Worm (Caenorhabditis elegans) whole organism, L3 larva: ENCODE data around the gene hmt-1.

Experiments used
- R02D3.7 ChIP-seq: fragments of 150-350 bp; optimal IDR thresholded peaks from 2 replicates; lab custom pipeline; 2014; ENCODE audit warnings: missing biosample characterization, missing genetic modification characterization
- ZK546.5 ChIP-seq: sonication (generic microtip); optimal IDR thresholded peaks from 2 replicates; lab custom pipeline; 2017; ENCODE audit warnings: missing biosample characterization, missing genetic modification characterization
- aly-2 ChIP-seq: fragments of 150-350 bp; optimal IDR thresholded peaks from 2 replicates; lab custom pipeline; 2014; ENCODE audit warnings: missing biosample characterization, missing genetic modification characterization
- ama-1 ChIP-seq: fragments of 150-350 bp; optimal IDR thresholded peaks from 2 replicates; lab custom pipeline; 2018
- ceh-16 ChIP-seq: sonication (generic microtip); optimal IDR thresholded peaks from 2 replicates; lab custom pipeline; 2017; ENCODE audit warnings: missing biosample characterization, missing genetic modification characterization
- ceh-28 ChIP-seq: fragments of 150-350 bp; optimal IDR thresholded peaks from 2 replicates; lab custom pipeline; 2014; ENCODE audit warnings: missing biosample characterization, missing genetic modification reagents, missing genetic modification characterization
- ceh-82 ChIP-seq: fragments of 150-350 bp; optimal IDR thresholded peaks from 2 replicates; lab custom pipeline; 2014; ENCODE audit warnings: missing biosample characterization, missing genetic modification characterization
- ceh-9 ChIP-seq: sonication (generic microtip); optimal IDR thresholded peaks from 2 replicates; lab custom pipeline; 2018; ENCODE audit warnings: missing biosample characterization, missing genetic modification characterization
- daf-12 ChIP-seq: fragments of 150-350 bp; optimal IDR thresholded peaks from 2 replicates; lab custom pipeline; 2014; ENCODE audit warnings: missing biosample characterization, missing genetic modification reagents, missing genetic modification characterization
- egl-27 ChIP-seq: sonication (generic microtip); optimal IDR thresholded peaks from 4 replicates; lab custom pipeline; 2017; ENCODE audit warnings: missing biosample characterization, missing genetic modification reagents, missing genetic modification characterization
- egl-5 ChIP-seq: fragments of 150-350 bp; optimal IDR thresholded peaks from 2 replicates; lab custom pipeline; 2017; ENCODE audit warnings: missing biosample characterization, missing genetic modification reagents, missing genetic modification characterization, inconsistent platforms
- elt-1 ChIP-seq: fragments of 150-350 bp; optimal IDR thresholded peaks from 2 replicates; lab custom pipeline; 2014; ENCODE audit warnings: missing biosample characterization, missing genetic modification characterization
- elt-2 ChIP-seq: sonication (generic microtip); optimal IDR thresholded peaks from 2 replicates; lab custom pipeline; 2016; ENCODE audit warnings: missing genetic modification reagents, mild to moderate bottlenecking, missing genetic modification characterization, missing compliant biosample characterization
- elt-3 ChIP-seq, 3 experiments: fragments of 150-350 bp in 1 of 3; sonication (generic microtip) in 2 of 3; optimal IDR thresholded peaks; 2 replicates in 2 of 3; 4 replicates in 1 of 3; lab custom pipeline; 2014 to 2017; ENCODE audit warnings: missing biosample characterization in 3 of 3, missing genetic modification characterization in 3 of 3
- eor-1 ChIP-seq, 2 experiments: fragments of 150-350 bp; optimal IDR thresholded peaks; 2 replicates each; lab custom pipeline; 2014 to 2018; ENCODE audit warnings: missing biosample characterization in 2 of 2, missing genetic modification characterization in 2 of 2
- fkh-10 ChIP-seq: sonication (generic microtip); optimal IDR thresholded peaks from 2 replicates; lab custom pipeline; 2017; ENCODE audit warnings: missing biosample characterization, missing genetic modification reagents, missing genetic modification characterization
- fkh-2 ChIP-seq: fragments of 150-350 bp; optimal IDR thresholded peaks from 2 replicates; lab custom pipeline; 2014; ENCODE audit warnings: missing biosample characterization, missing genetic modification reagents, missing genetic modification characterization
- fos-1 ChIP-seq: fragments of 150-350 bp; optimal IDR thresholded peaks from 2 replicates; lab custom pipeline; 2014; ENCODE audit warnings: missing biosample characterization, missing genetic modification characterization
- hmg-11 ChIP-seq: sonication (generic microtip); optimal IDR thresholded peaks from 2 replicates; lab custom pipeline; 2016; ENCODE audit warnings: missing genetic modification characterization, missing compliant biosample characterization
- jun-1 ChIP-seq: fragments of 150-350 bp; optimal IDR thresholded peaks from 2 replicates; lab custom pipeline; 2014; ENCODE audit warnings: missing biosample characterization, missing genetic modification reagents, missing genetic modification characterization
- lin-15B ChIP-seq: fragments of 150-350 bp; optimal IDR thresholded peaks from 2 replicates; lab custom pipeline; 2014; ENCODE audit warnings: missing biosample characterization, missing genetic modification characterization
- lin-39 ChIP-seq: fragments of 150-350 bp; optimal IDR thresholded peaks from 2 replicates; lab custom pipeline; 2018; ENCODE audit warnings: missing biosample characterization, missing genetic modification reagents, missing genetic modification characterization
- lsy-12 ChIP-seq: sonication (generic microtip); optimal IDR thresholded peaks from 2 replicates; lab custom pipeline; 2016; ENCODE audit warnings: mild to moderate bottlenecking, missing genetic modification characterization, missing compliant biosample characterization
- mdl-1 ChIP-seq: fragments of 150-350 bp; optimal IDR thresholded peaks from 2 replicates; lab custom pipeline; 2014; ENCODE audit warnings: missing biosample characterization, missing genetic modification characterization
- mml-1 ChIP-seq: fragments of 150-350 bp; sonication (generic microtip); optimal IDR thresholded peaks from 3 replicates; lab custom pipeline; 2014; ENCODE audit warnings: missing biosample characterization, missing genetic modification characterization
- nfya-1 ChIP-seq: sonication (generic microtip); optimal IDR thresholded peaks from 2 replicates; lab custom pipeline; 2017; ENCODE audit warnings: missing genetic modification characterization, mild to moderate bottlenecking, missing compliant biosample characterization, antibody characterized with exemption, moderate library complexity; ENCODE audit not compliant: insufficient read depth
- nhr-11 ChIP-seq: fragments of 150-350 bp; optimal IDR thresholded peaks from 2 replicates; lab custom pipeline; 2014; ENCODE audit warnings: missing biosample characterization, missing genetic modification characterization
- nhr-12 ChIP-seq: fragments of 150-350 bp; optimal IDR thresholded peaks from 2 replicates; lab custom pipeline; 2014; ENCODE audit warnings: missing biosample characterization, missing genetic modification characterization
- nhr-23 ChIP-seq: fragments of 150-350 bp; optimal IDR thresholded peaks from 2 replicates; lab custom pipeline; 2014; ENCODE audit warnings: missing biosample characterization, missing genetic modification reagents, missing genetic modification characterization
- nhr-237 ChIP-seq: fragments of 150-350 bp; optimal IDR thresholded peaks from 2 replicates; lab custom pipeline; 2014; ENCODE audit warnings: missing biosample characterization, missing genetic modification characterization
- nhr-25 ChIP-seq: sonication (generic microtip); optimal IDR thresholded peaks from 2 replicates; lab custom pipeline; 2017; ENCODE audit warnings: missing biosample characterization, missing genetic modification characterization
- nhr-28 ChIP-seq: fragments of 150-350 bp; optimal IDR thresholded peaks from 2 replicates; lab custom pipeline; 2014; ENCODE audit warnings: missing biosample characterization, missing genetic modification characterization
- nhr-43 ChIP-seq: sonication (generic microtip); optimal IDR thresholded peaks from 2 replicates; lab custom pipeline; 2016; ENCODE audit warnings: mild to moderate bottlenecking, missing genetic modification characterization, missing compliant biosample characterization; ENCODE audit not compliant: poor library complexity, severe bottlenecking
- nhr-67 ChIP-seq: fragments of 150-350 bp; optimal IDR thresholded peaks from 2 replicates; lab custom pipeline; 2014; ENCODE audit warnings: missing biosample characterization, missing genetic modification characterization
- nhr-76 ChIP-seq: fragments of 150-350 bp; sonication (generic microtip); optimal IDR thresholded peaks from 5 replicates; lab custom pipeline; 2014; ENCODE audit warnings: missing biosample characterization, missing genetic modification characterization
- nhr-77 ChIP-seq: fragments of 150-350 bp; optimal IDR thresholded peaks from 2 replicates; lab custom pipeline; 2014; ENCODE audit warnings: missing biosample characterization, missing genetic modification characterization
- pha-4 ChIP-seq: fragments of 150-350 bp; optimal IDR thresholded peaks from 2 replicates; lab custom pipeline; 2014; ENCODE audit warnings: missing biosample characterization, missing genetic modification reagents, missing genetic modification characterization
- pqm-1 ChIP-seq: fragments of 150-350 bp; optimal IDR thresholded peaks from 2 replicates; lab custom pipeline; 2017; ENCODE audit warnings: missing biosample characterization, missing genetic modification characterization, inconsistent platforms
- sea-2 ChIP-seq: fragments of 150-350 bp; sonication (generic microtip); optimal IDR thresholded peaks from 4 replicates; lab custom pipeline; 2014; ENCODE audit warnings: missing biosample characterization, missing genetic modification reagents, missing genetic modification characterization
- skn-1 ChIP-seq: fragments of 150-350 bp; optimal IDR thresholded peaks from 2 replicates; lab custom pipeline; 2014; ENCODE audit warnings: missing biosample characterization, missing genetic modification characterization
- snpc-4 ChIP-seq: fragments of 150-350 bp; optimal IDR thresholded peaks from 2 replicates; lab custom pipeline; 2014; ENCODE audit warnings: missing biosample characterization, missing genetic modification characterization
- tbx-2 ChIP-seq: sonication (generic microtip); optimal IDR thresholded peaks from 2 replicates; lab custom pipeline; 2016; ENCODE audit warnings: mild to moderate bottlenecking, missing genetic modification characterization, missing compliant biosample characterization
- unc-39 ChIP-seq: sonication (generic microtip); optimal IDR thresholded peaks from 4 replicates; lab custom pipeline; 2017; ENCODE audit warnings: missing biosample characterization, missing genetic modification characterization
- unc-62 ChIP-seq: fragments of 150-350 bp; sonication (generic microtip); optimal IDR thresholded peaks from 4 replicates; lab custom pipeline; 2014; ENCODE audit warnings: missing biosample characterization, missing genetic modification reagents, missing genetic modification characterization
- zag-1 ChIP-seq: fragments of 150-350 bp; optimal IDR thresholded peaks from 2 replicates; lab custom pipeline; 2014; ENCODE audit warnings: missing biosample characterization, missing genetic modification characterization
- ztf-11 ChIP-seq: fragments of 150-350 bp; optimal IDR thresholded peaks from 2 replicates; lab custom pipeline; 2014; ENCODE audit warnings: missing biosample characterization, missing genetic modification characterization
- ztf-4 ChIP-seq: fragments of 150-350 bp; optimal IDR thresholded peaks from 2 replicates; lab custom pipeline; 2014; ENCODE audit warnings: missing biosample characterization, missing genetic modification characterization

hmt-1 gene

ce11 chrIII:11059775-11060174 lies 40.0 kb downstream of the hmt-1 start:
- peak; percentile 5 for TF ChIP-seq snpc-4 (tag; lab: Kevin White, UChicago)
- no peak for TF ChIP-seq unc-62 (GFP tag; lab: Kevin White, UChicago)
- no peak for TF ChIP-seq mml-1
- TF ChIP-seq eor-1 (tag; optimal IDR thresholded peaks at IDR 0.05; lab: Kevin White, UChicago) = no peak
- TF ChIP-seq zag-1 (tag; lab: Kevin White, UChicago) = no peak
- TF ChIP-seq pqm-1 = peak; percentile 66
- no peak for TF ChIP-seq skn-1 (tag; lab: Kevin White, UChicago)
- TF ChIP-seq nhr-76 (tag; lab: Kevin White, UChicago) = no peak
- TF ChIP-seq elt-1 (tag; lab: Kevin White, UChicago) = no peak
- no peak for TF ChIP-seq fos-1 (tag; lab: Kevin White, UChicago)
- no peak for TF ChIP-seq egl-5 (tag; lab: Kevin White, UChicago)
- no peak for TF ChIP-seq hmg-11 (tag; lab: Kevin White, UChicago)
- no peak for TF ChIP-seq aly-2
- no peak for TF ChIP-seq ztf-4
- no peak for TF ChIP-seq nhr-25 (tag; lab: Kevin White, UChicago)
- TF ChIP-seq tbx-2 (tag; lab: Kevin White, UChicago) = no peak
- no peak for TF ChIP-seq lin-39
- no peak for TF ChIP-seq nhr-28 (tag; lab: Kevin White, UChicago)
- TF ChIP-seq ceh-28 (tag; lab: Kevin White, UChicago) = peak; percentile 4
- no peak for TF ChIP-seq ama-1 (lab: Kevin White, UChicago)
- no peak for TF ChIP-seq ceh-16 (tag; lab: Kevin White, UChicago)
- no peak for TF ChIP-seq elt-3 (tag; optimal IDR thresholded peaks at IDR 0.05; lab: Kevin White, UChicago)
- no peak for TF ChIP-seq ceh-9 (tag; lab: Kevin White, UChicago)
- no peak for TF ChIP-seq unc-39 (tag; lab: Kevin White, UChicago)
- TF ChIP-seq pha-4 (tag; lab: Kevin White, UChicago) = peak; percentile 44
- TF ChIP-seq elt-2 = peak; percentile 89
- no peak for TF ChIP-seq ZK546.5
- TF ChIP-seq ceh-82 (tag; lab: Kevin White, UChicago) = no peak
- TF ChIP-seq nhr-12 = no peak
- TF ChIP-seq, all 47 proteins: peak for 5

ce11 chrIII:11054532-11055265 lies 45.1 kb downstream of the hmt-1 start:
- TF ChIP-seq sea-2 = no peak
- TF ChIP-seq ama-1 (lab: Kevin White, UChicago) = no peak
- no peak for TF ChIP-seq nhr-76 (tag; lab: Kevin White, UChicago)
- TF ChIP-seq nhr-25 (tag; lab: Kevin White, UChicago) = peak; percentile 78
- TF ChIP-seq zag-1 (tag; lab: Kevin White, UChicago) = no peak
- TF ChIP-seq unc-62 (GFP tag; lab: Kevin White, UChicago) = no peak
- TF ChIP-seq nhr-28 (tag; lab: Kevin White, UChicago) = no peak
- TF ChIP-seq pha-4 (tag; lab: Kevin White, UChicago) = peak; percentile 92
- TF ChIP-seq lin-39 = peak; percentile 82
- no peak for TF ChIP-seq fkh-2 (tag; lab: Kevin White, UChicago)
- TF ChIP-seq tbx-2 (tag; lab: Kevin White, UChicago) = no peak
- peak; percentile 72 for TF ChIP-seq hmg-11 (tag; lab: Kevin White, UChicago)
- TF ChIP-seq elt-3 (tag; optimal IDR thresholded peaks at IDR 0.05; lab: Kevin White, UChicago) = no peak
- TF ChIP-seq nhr-23 (tag; lab: Kevin White, UChicago) = peak; percentile 75
- TF ChIP-seq egl-27 (tag; lab: Kevin White, UChicago) = peak; percentile 22
- TF ChIP-seq lsy-12 (tag; lab: Kevin White, UChicago) = no peak
- no peak for TF ChIP-seq mdl-1 (tag; lab: Kevin White, UChicago)
- no peak for TF ChIP-seq daf-12 (tag; lab: Kevin White, UChicago)
- TF ChIP-seq ceh-82 (tag; lab: Kevin White, UChicago) = no peak
- peak; percentile 46 for TF ChIP-seq snpc-4 (tag; lab: Kevin White, UChicago)
- peak; percentile 52 for TF ChIP-seq pqm-1
- no peak for TF ChIP-seq elt-1 (tag; lab: Kevin White, UChicago)
- TF ChIP-seq ztf-4 = no peak
- TF ChIP-seq nhr-77 (tag; lab: Kevin White, UChicago) = no peak
- no peak for TF ChIP-seq nhr-67 (tag; lab: Kevin White, UChicago)
- TF ChIP-seq nfya-1 (tag; lab: Kevin White, UChicago) = peak; percentile 92
- TF ChIP-seq ceh-28 (tag; lab: Kevin White, UChicago) = peak; percentile 17
- no peak for TF ChIP-seq ztf-11
- TF ChIP-seq fkh-10 (GFP tag; lab: Kevin White, UChicago) = no peak
- TF ChIP-seq unc-39 (tag; lab: Kevin White, UChicago) = no peak
- peak; percentile 27 for TF ChIP-seq jun-1 (tag; lab: Kevin White, UChicago)
- TF ChIP-seq skn-1 (tag; lab: Kevin White, UChicago) = no peak
- TF ChIP-seq nhr-11 = no peak
- TF ChIP-seq ceh-16 (tag; lab: Kevin White, UChicago) = no peak
- no peak for TF ChIP-seq nhr-43 (tag; lab: Kevin White, UChicago)
- peak; percentile 15 for TF ChIP-seq egl-5 (tag; lab: Kevin White, UChicago)
- no peak for TF ChIP-seq eor-1 (tag; optimal IDR thresholded peaks at IDR 0.05; lab: Kevin White, UChicago)
- no peak for TF ChIP-seq nhr-237 (tag; lab: Kevin White, UChicago)
- TF ChIP-seq R02D3.7 (tag; lab: Kevin White, UChicago) = no peak
- no peak for TF ChIP-seq mml-1
- TF ChIP-seq aly-2 = no peak
- no peak for TF ChIP-seq fos-1 (tag; lab: Kevin White, UChicago)
- peak; percentile 53 for TF ChIP-seq lin-15B (tag; lab: Kevin White, UChicago)
- TF ChIP-seq elt-2 = peak; percentile 44
- no peak for TF ChIP-seq ZK546.5
